Worm (Caenorhabditis elegans) whole organism, L4 larva: Measurements from ENCODE around the gene Y66D12A.1.

Experiments
- lin-13 ChIP-seq: fragments of 150-350 bp; optimal IDR thresholded peaks from 2 replicates; lab custom pipeline; 2014; ENCODE audit warnings: missing biosample characterization, missing genetic modification reagents, missing genetic modification characterization
- mdt-29 ChIP-seq: fragments of 200-800 bp; sonication (Bioruptor generic); IDR thresholded peaks from 2 replicates; pipeline ENCODE4 v1.3.6; 2022; ENCODE audit warnings: missing genetic modification reagents, missing genetic modification characterization, missing compliant biosample characterization
- zag-1 ChIP-seq: fragments of 150-350 bp; optimal IDR thresholded peaks from 2 replicates; lab custom pipeline; 2014; ENCODE audit warnings: missing biosample characterization, missing genetic modification characterization

DNA sequence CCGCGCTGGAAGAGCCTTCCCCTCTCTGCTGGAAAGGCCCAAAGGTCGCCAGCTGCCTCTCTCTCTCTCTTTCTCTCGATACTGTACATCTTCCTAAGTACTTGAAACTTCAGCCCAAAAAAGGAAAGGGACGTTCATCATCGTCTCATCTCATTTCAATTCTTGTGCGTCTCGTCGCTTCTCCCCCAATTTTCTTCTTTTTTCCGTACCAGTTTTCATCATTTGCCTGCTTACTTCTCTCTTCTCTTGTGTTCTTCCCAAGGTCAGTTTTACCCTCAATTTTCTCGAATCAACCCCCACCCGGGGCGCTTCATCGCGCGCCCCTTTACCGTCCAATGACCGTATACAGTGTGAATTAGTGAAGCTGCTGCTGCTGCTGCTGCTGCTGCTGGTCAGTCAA lies 48.3 kb upstream of the Y66D12A.1 start:
- TF ChIP-seq lin-13 (no peak), mdt-29 (GFP tag; lab: Robert Waterston, UW) (no peak), zag-1 (tag; lab: Kevin White, UChicago) (no peak)
